Worm (Caenorhabditis elegans): ENCODE results near the gene str-86.

DNA sequence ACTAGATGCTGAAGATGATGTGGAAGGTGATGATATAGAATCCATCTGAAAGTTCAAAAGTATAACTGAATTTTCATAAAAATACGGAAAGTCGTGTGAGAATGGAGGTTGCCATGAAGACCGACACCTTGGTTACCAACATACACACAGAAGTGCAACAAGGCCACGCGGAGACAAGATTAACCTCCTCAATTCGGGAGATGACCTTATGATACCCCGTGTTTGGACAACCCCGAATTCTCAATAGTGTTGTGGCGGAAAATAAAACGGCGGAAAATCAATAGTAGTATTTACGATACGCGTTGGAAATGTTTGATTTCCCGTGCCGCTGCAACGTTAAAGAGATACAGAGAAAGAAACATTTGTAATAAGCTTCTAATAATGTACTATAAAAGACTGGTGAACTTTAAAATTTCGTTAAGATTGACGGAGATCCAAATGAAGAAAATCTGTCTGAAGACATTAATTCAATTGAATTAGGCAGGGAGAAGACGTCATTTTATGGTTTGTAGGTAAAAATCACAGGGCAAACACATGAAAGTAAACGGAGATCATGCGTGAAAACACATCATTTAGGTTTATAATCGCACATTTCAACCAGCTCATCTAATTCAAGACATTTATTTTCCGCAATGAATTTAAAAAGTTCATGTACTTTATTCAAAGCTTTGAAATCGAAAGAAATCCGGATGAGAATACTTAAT lies 19.3 kb downstream of the str-86 start, which contains the start of gene nhr-44:
- no peak for TF ChIP-seq nhr-12 (tag; optimal IDR thresholded peaks at IDR 0.05)
- TF ChIP-seq elt-2 (tag; optimal IDR thresholded peaks at IDR 0.05), result no peak
- TF ChIP-seq R02D3.7 (tag; optimal IDR thresholded peaks at IDR 0.05), result no peak
- no peak for TF ChIP-seq tbx-2 (tag; optimal IDR thresholded peaks at IDR 0.05)
- no peak for TF ChIP-seq pqm-1 (tag; optimal IDR thresholded peaks at IDR 0.05)
- no peak for TF ChIP-seq fkh-10 (GFP tag; optimal IDR thresholded peaks at IDR 0.05)

Data from whole organism, L3 larva.